Worm (Caenorhabditis elegans) whole organism, late embryonic: ENCODE data around the gene vha-1.

Experiments
- C08G9.2 ChIP-seq: sonication (generic microtip); optimal IDR thresholded peaks from 2 replicates; lab custom pipeline; 2016; ENCODE audit warnings: mild to moderate bottlenecking, missing genetic modification characterization, moderate library complexity, missing compliant biosample characterization
- K02D7.2 ChIP-seq: sonication (generic microtip); optimal IDR thresholded peaks from 2 replicates; lab custom pipeline; 2017; ENCODE audit warnings: mild to moderate bottlenecking, missing genetic modification characterization, missing compliant biosample characterization
- Y22D7AL.16 ChIP-seq: sonication (generic microtip); optimal IDR thresholded peaks from 2 replicates; lab custom pipeline; 2016; ENCODE audit warnings: missing genetic modification characterization, missing compliant biosample characterization
- ahr-1 ChIP-seq: sonication (generic microtip); optimal IDR thresholded peaks from 2 replicates; lab custom pipeline; 2016; ENCODE audit warnings: missing genetic modification characterization, missing compliant biosample characterization
- ceh-14 ChIP-seq: sonication (generic microtip); optimal IDR thresholded peaks from 2 replicates; lab custom pipeline; 2016; ENCODE audit warnings: missing genotype, missing genetic modification characterization, missing compliant biosample characterization
- ceh-18 ChIP-seq: sonication (generic microtip); optimal IDR thresholded peaks from 2 replicates; lab custom pipeline; 2016; ENCODE audit warnings: missing genetic modification characterization, missing compliant biosample characterization
- ceh-2 ChIP-seq: sonication (generic microtip); optimal IDR thresholded peaks from 2 replicates; lab custom pipeline; 2016; ENCODE audit warnings: missing genotype, missing genetic modification characterization, missing compliant biosample characterization
- ceh-22 ChIP-seq: sonication (generic microtip); optimal IDR thresholded peaks from 2 replicates; lab custom pipeline; 2017; ENCODE audit warnings: missing biosample characterization, missing genetic modification characterization
- ceh-24 ChIP-seq: sonication (generic microtip); optimal IDR thresholded peaks from 2 replicates; lab custom pipeline; 2016; ENCODE audit warnings: mild to moderate bottlenecking, missing genetic modification characterization, missing compliant biosample characterization
- ceh-31 ChIP-seq: sonication (generic microtip); optimal IDR thresholded peaks from 2 replicates; lab custom pipeline; 2016; ENCODE audit warnings: missing genetic modification characterization, missing compliant biosample characterization
- ceh-34 ChIP-seq: sonication (generic microtip); optimal IDR thresholded peaks from 2 replicates; lab custom pipeline; 2016; ENCODE audit warnings: mild to moderate bottlenecking, missing genetic modification characterization, missing compliant biosample characterization
- ceh-6 ChIP-seq: fragments of 200-800 bp; sonication (Bioruptor generic); optimal IDR thresholded peaks from 2 replicates; lab custom pipeline; 2018; ENCODE audit warnings: mild to moderate bottlenecking, missing genetic modification characterization, missing compliant biosample characterization
- ceh-9 ChIP-seq: sonication (generic microtip); optimal IDR thresholded peaks from 2 replicates; lab custom pipeline; 2016; ENCODE audit warnings: mild to moderate bottlenecking, missing genetic modification characterization, inconsistent platforms, missing compliant biosample characterization
- dmd-4 ChIP-seq: sonication (generic microtip); optimal IDR thresholded peaks from 2 replicates; lab custom pipeline; 2016; ENCODE audit warnings: borderline replicate concordance, missing genetic modification characterization, missing compliant biosample characterization
- dve-1 ChIP-seq: sonication (generic microtip); optimal IDR thresholded peaks from 2 replicates; lab custom pipeline; 2017; ENCODE audit warnings: antibody characterized with exemption, mild to moderate bottlenecking, missing genetic modification characterization, missing compliant biosample characterization
- elt-2 ChIP-seq: sonication (generic microtip); optimal IDR thresholded peaks from 2 replicates; lab custom pipeline; 2016; ENCODE audit warnings: missing genetic modification reagents, missing genetic modification characterization, missing compliant biosample characterization
- elt-4 ChIP-seq: sonication (generic microtip); optimal IDR thresholded peaks from 2 replicates; lab custom pipeline; 2016; ENCODE audit warnings: missing genetic modification characterization, missing compliant biosample characterization
- fax-1 ChIP-seq: sonication (generic microtip); optimal IDR thresholded peaks from 2 replicates; lab custom pipeline; 2016; ENCODE audit warnings: missing genotype, missing genetic modification characterization, missing compliant biosample characterization
- fkh-6 ChIP-seq: sonication (generic microtip); optimal IDR thresholded peaks from 2 replicates; lab custom pipeline; 2016; ENCODE audit warnings: missing genetic modification characterization, missing compliant biosample characterization
- gmeb-2 ChIP-seq: sonication (generic microtip); optimal IDR thresholded peaks from 2 replicates; lab custom pipeline; 2016; ENCODE audit warnings: missing genetic modification characterization, inconsistent platforms, missing compliant biosample characterization
- hlh-13 ChIP-seq: fragments of 200-800 bp; sonication (Bioruptor generic); optimal IDR thresholded peaks from 2 replicates; lab custom pipeline; 2018; ENCODE audit warnings: mild to moderate bottlenecking, missing genetic modification characterization, missing compliant biosample characterization
- hlh-30 ChIP-seq: sonication (generic microtip); optimal IDR thresholded peaks from 2 replicates; lab custom pipeline; 2017; ENCODE audit warnings: antibody characterized with exemption, missing genetic modification characterization, missing compliant biosample characterization; ENCODE audit not compliant: insufficient read depth
- hlh-6 ChIP-seq: sonication (generic microtip); optimal IDR thresholded peaks from 2 replicates; lab custom pipeline; 2016; ENCODE audit warnings: missing genotype, missing genetic modification characterization, missing compliant biosample characterization
- hlh-8 ChIP-seq: sonication (generic microtip); optimal IDR thresholded peaks from 2 replicates; lab custom pipeline; 2016; ENCODE audit warnings: missing genotype, missing genetic modification characterization, missing compliant biosample characterization
- lin-11 ChIP-seq: fragments of 200-800 bp; sonication (Bioruptor generic); optimal IDR thresholded peaks from 2 replicates; lab custom pipeline; 2018; ENCODE audit warnings: mild to moderate bottlenecking, missing genetic modification characterization, missing compliant biosample characterization
- madf-2 ChIP-seq: sonication (generic microtip); optimal IDR thresholded peaks from 2 replicates; lab custom pipeline; 2017; ENCODE audit warnings: missing genetic modification characterization, missing compliant biosample characterization
- nfya-1 ChIP-seq: sonication (generic microtip); optimal IDR thresholded peaks from 2 replicates; lab custom pipeline; 2017; ENCODE audit warnings: missing genetic modification characterization, mild to moderate bottlenecking, missing compliant biosample characterization, antibody characterized with exemption, moderate library complexity
- odd-2 ChIP-seq: sonication (generic microtip); optimal IDR thresholded peaks from 2 replicates; lab custom pipeline; 2017; ENCODE audit warnings: antibody characterized with exemption, mild to moderate bottlenecking, missing genetic modification characterization, missing compliant biosample characterization
- pqm-1 ChIP-seq: sonication (generic microtip); optimal IDR thresholded peaks from 2 replicates; lab custom pipeline; 2016; ENCODE audit warnings: missing genetic modification characterization, missing compliant biosample characterization
- pros-1 ChIP-seq: fragments of 150-350 bp; optimal IDR thresholded peaks from 2 replicates; lab custom pipeline; 2014; ENCODE audit warnings: missing biosample characterization, missing genetic modification reagents, missing genetic modification characterization
- ref-2 ChIP-seq: sonication (generic microtip); optimal IDR thresholded peaks from 2 replicates; lab custom pipeline; 2016; ENCODE audit warnings: missing genetic modification characterization, missing compliant biosample characterization
- rnt-1 ChIP-seq: sonication (generic microtip); optimal IDR thresholded peaks from 2 replicates; lab custom pipeline; 2016; ENCODE audit warnings: missing genetic modification characterization, missing compliant biosample characterization
- sdc-2 ChIP-seq: sonication (generic microtip); optimal IDR thresholded peaks from 2 replicates; lab custom pipeline; 2016; ENCODE audit warnings: missing genotype, missing genetic modification characterization, missing compliant biosample characterization
- sox-2 ChIP-seq: fragments of 200-800 bp; sonication (Bioruptor generic); IDR thresholded peaks from 2 replicates; pipeline ENCODE4 v1.3.6; 2022; ENCODE audit warnings: missing genetic modification reagents, missing genetic modification characterization, missing compliant biosample characterization
- tbx-2 ChIP-seq: sonication (generic microtip); optimal IDR thresholded peaks from 2 replicates; lab custom pipeline; 2016; ENCODE audit warnings: missing genetic modification characterization, missing compliant biosample characterization
- tbx-7 ChIP-seq: sonication (generic microtip); optimal IDR thresholded peaks from 2 replicates; lab custom pipeline; 2016; ENCODE audit warnings: missing genotype, missing genetic modification characterization, missing compliant biosample characterization
- unc-42 ChIP-seq: sonication (generic microtip); optimal IDR thresholded peaks from 2 replicates; lab custom pipeline; 2016; ENCODE audit warnings: missing genotype, missing genetic modification characterization, missing compliant biosample characterization
- unc-86 ChIP-seq: sonication (generic microtip); optimal IDR thresholded peaks from 2 replicates; lab custom pipeline; 2016; ENCODE audit warnings: missing genetic modification characterization, missing compliant biosample characterization
- zip-5 ChIP-seq: sonication (generic microtip); optimal IDR thresholded peaks from 2 replicates; lab custom pipeline; 2016; ENCODE audit warnings: missing genetic modification characterization, missing compliant biosample characterization

The vha-1 gene

DNA sequence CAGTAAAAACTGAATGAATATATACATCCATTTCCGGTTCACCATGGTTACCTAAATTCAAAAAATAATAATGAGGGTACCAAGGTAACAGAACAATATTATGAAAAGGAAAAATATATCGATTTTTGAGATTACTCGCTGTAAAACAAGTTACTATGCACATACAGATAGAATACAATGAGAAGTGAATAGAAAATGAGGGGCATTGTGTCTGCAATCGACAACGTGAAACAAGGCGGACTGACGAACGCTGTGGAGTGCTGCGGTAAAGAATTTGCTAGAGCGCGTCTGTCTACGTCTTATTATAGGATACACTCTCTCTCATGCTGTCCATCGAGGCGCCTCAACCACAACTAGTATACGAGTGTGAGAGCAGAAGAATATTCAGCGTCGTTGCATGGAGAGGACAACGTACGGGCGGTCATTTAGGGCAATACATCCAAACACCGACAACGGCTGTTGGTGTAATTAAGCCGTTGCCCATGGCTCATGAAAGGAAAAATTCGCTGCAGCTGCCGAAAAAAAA lies 36.1 kb downstream of the vha-1 start, which contains the start of gene cnx-1:
Gene cnx-1 (minus strand): TSS at position 51 of the 526 bp plus-strand sequence.
- TF ChIP-seq C08G9.2 (tag; lab: Kevin White, UChicago), result peak; percentile 12
- no peak for TF ChIP-seq dve-1 (tag; lab: Kevin White, UChicago)
- peak; percentile 21 for TF ChIP-seq ceh-14 (tag; lab: Kevin White, UChicago)
- peak; percentile 18 for TF ChIP-seq elt-2 (tag; lab: Kevin White, UChicago)
- TF ChIP-seq tbx-2, result peak; percentile 30
- TF ChIP-seq ref-2, result peak; percentile 60
- TF ChIP-seq pros-1 (tag; lab: Kevin White, UChicago), result peak; percentile 30
- peak; percentile 25 for TF ChIP-seq sdc-2 (tag; lab: Kevin White, UChicago)
- TF ChIP-seq pqm-1 (tag; lab: Kevin White, UChicago), result no peak
- TF ChIP-seq ceh-34 (tag; lab: Kevin White, UChicago), result peak; percentile 29
- TF ChIP-seq unc-86 (tag; lab: Kevin White, UChicago), result peak; percentile 31
- no peak for TF ChIP-seq lin-11
- TF ChIP-seq K02D7.2 (tag; lab: Kevin White, UChicago), result no peak
- TF ChIP-seq ceh-18 (tag; lab: Kevin White, UChicago), result no peak
- peak; percentile 50 for TF ChIP-seq nfya-1 (tag; lab: Kevin White, UChicago)
- peak; percentile 60 for TF ChIP-seq rnt-1 (tag; lab: Kevin White, UChicago)
- TF ChIP-seq hlh-30 (tag; lab: Kevin White, UChicago), result peak; percentile 3
- peak; percentile 85 for TF ChIP-seq ceh-31 (tag; lab: Kevin White, UChicago)
- TF ChIP-seq unc-42 (tag; lab: Kevin White, UChicago), result peak; percentile 28
- TF ChIP-seq ceh-22, result no peak
- peak; percentile 11 for TF ChIP-seq madf-2

DNA sequence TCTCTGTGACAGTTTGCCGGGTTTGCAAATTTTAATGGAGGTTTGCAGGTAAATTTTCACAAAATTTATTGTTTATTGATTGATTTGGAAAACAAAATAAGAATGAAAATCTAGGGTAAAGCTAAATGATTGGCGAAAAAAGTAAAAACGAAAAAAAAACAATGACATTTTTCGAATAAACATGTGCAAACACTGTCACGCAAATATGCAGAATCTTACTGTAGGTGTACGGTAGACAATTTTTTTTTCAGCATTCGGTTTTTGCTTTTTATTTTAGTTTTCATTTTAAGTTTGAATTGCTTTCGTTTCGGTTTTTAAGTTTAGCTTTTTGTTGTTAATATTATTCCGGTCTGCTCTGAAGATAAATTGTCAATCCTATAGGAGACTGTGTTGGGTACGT lies 36.8 kb downstream of the vha-1 start:
- TF ChIP-seq tbx-2, result no peak
- no peak for TF ChIP-seq unc-86 (tag; lab: Kevin White, UChicago)
- no peak for TF ChIP-seq unc-42 (tag; lab: Kevin White, UChicago)
- TF ChIP-seq hlh-13 (GFP tag; lab: Kevin White, UChicago), result no peak
- TF ChIP-seq rnt-1 (tag; lab: Kevin White, UChicago), result no peak
- TF ChIP-seq ceh-24, result no peak
- TF ChIP-seq hlh-30 (tag; lab: Kevin White, UChicago), result no peak
- TF ChIP-seq nfya-1 (tag; lab: Kevin White, UChicago), result no peak
- no peak for TF ChIP-seq dmd-4 (tag; lab: Kevin White, UChicago)
- no peak for TF ChIP-seq C08G9.2 (tag; lab: Kevin White, UChicago)
- no peak for TF ChIP-seq ceh-31 (tag; lab: Kevin White, UChicago)
- TF ChIP-seq ceh-2 (tag; lab: Kevin White, UChicago), result no peak
- TF ChIP-seq madf-2, result no peak
- TF ChIP-seq elt-4 (tag; lab: Kevin White, UChicago), result no peak
- TF ChIP-seq, all 69 proteins: peak for 0

DNA sequence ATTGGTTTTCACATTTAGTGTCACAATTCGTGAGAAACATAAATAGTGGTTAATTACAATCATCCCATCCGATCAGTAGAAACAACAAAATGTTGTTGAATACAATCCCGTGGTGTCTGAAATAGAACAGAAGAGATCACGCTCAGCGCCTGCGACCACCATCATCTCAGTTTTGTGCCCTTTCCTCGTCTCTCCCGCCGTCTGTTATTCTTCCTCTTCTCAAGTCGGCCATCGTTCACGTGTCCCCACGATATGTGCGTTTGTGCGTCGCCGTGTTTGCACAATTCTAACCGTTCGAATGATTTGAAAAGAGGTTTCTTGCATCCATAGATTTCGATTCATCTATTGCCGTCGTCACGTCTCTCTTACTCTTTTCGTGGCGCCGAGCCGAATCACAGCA lies 37.7 kb downstream of the vha-1 start, which contains the start of gene panl-3:
Gene panl-3 (plus strand): TSS at position 294 of the 400 bp plus-strand sequence.
- TF ChIP-seq hlh-30 (tag; lab: Kevin White, UChicago) (peak; percentile 94), fax-1 (tag; lab: Kevin White, UChicago) (no peak), C08G9.2 (tag; lab: Kevin White, UChicago) (peak; percentile 32), hlh-6 (peak; percentile 42), tbx-2 (peak; percentile 77), rnt-1 (tag; lab: Kevin White, UChicago) (peak; percentile 14), nfya-1 (tag; lab: Kevin White, UChicago) (peak; percentile 16), ceh-31 (tag; lab: Kevin White, UChicago) (peak; percentile 41), ceh-34 (tag; lab: Kevin White, UChicago) (peak; percentile 33), ahr-1 (tag; lab: Kevin White, UChicago) (no peak), hlh-8 (tag; lab: Kevin White, UChicago) (no peak), hlh-13 (GFP tag; lab: Kevin White, UChicago) (no peak), pros-1 (tag; lab: Kevin White, UChicago) (peak; percentile 40)

DNA sequence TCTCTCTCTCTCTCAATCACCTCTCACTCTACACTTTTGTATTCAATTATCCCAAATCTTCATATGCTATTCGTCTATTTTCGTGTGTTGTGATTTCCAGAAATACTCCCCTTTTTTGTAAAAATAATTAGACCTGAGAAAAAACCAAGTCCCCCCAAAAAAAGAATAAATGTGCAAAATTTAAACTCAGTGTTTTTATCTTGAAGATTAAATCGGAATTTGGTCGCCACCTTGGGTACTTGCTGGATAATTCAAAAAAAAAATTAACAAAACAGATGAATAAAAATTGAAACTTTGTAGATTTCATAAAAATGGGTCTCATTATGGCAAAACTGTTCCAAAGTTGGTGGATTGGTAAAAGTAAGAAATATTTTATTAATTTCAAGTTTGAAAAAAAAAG lies 41.9 kb downstream of the vha-1 start, which contains the start of gene arl-5:
Gene arl-5 (plus strand): TSS at position 301 of the 400 bp plus-strand sequence.
- no peak for TF ChIP-seq ceh-31 (tag; lab: Kevin White, UChicago)
- TF ChIP-seq tbx-2, result no peak
- TF ChIP-seq lin-11, result no peak
- TF ChIP-seq Y22D7AL.16 (tag; lab: Kevin White, UChicago), result no peak
- no peak for TF ChIP-seq fax-1 (tag; lab: Kevin White, UChicago)
- TF ChIP-seq ceh-9 (tag; lab: Kevin White, UChicago), result no peak
- no peak for TF ChIP-seq ceh-6
- no peak for TF ChIP-seq tbx-7 (tag; lab: Kevin White, UChicago)
- TF ChIP-seq ceh-2 (tag; lab: Kevin White, UChicago), result no peak
- no peak for TF ChIP-seq hlh-13 (GFP tag; lab: Kevin White, UChicago)
- no peak for TF ChIP-seq odd-2
- no peak for TF ChIP-seq sox-2 (GFP tag; lab: Robert Waterston, UW)
- TF ChIP-seq madf-2, result no peak
- TF ChIP-seq fkh-6 (tag; lab: Kevin White, UChicago), result no peak
- no peak for TF ChIP-seq gmeb-2 (tag; lab: Kevin White, UChicago)
- no peak for TF ChIP-seq zip-5
